Fruit fly (Drosophila melanogaster): Measurements from ENCODE around the gene Sym.

dm6 chr3R:5737263-5737662 lies 5.0 kb downstream of the Sym start:
- TF ChIP-seq Smox (GFP tag; optimal IDR thresholded peaks at IDR 0.05) (no peak), CG3032 (tag; optimal IDR thresholded peaks at IDR 0.05) (no peak), Hr39 (GFP tag; optimal IDR thresholded peaks at IDR 0.05) (no peak), lz (GFP tag; optimal IDR thresholded peaks at IDR 0.05) (no peak), Sox15 (GFP tag; optimal IDR thresholded peaks at IDR 0.05) (no peak)

Measured in whole organism, prepupa.